Worm (Caenorhabditis elegans) whole organism, early embryonic: ENCODE measurements around the gene cal-7.

Source experiments
- aly-1 ChIP-seq: sonication (generic microtip); optimal IDR thresholded peaks from 2 replicates; lab custom pipeline; 2016; ENCODE audit warnings: missing genetic modification characterization, missing compliant biosample characterization
- ama-1 ChIP-seq: fragments of 150-350 bp; optimal IDR thresholded peaks from 2 replicates; lab custom pipeline; 2014
- flt-1 ChIP-seq: fragments of 200-800 bp; sonication (Bioruptor generic); IDR thresholded peaks from 2 replicates; pipeline ENCODE4 v1.3.6; 2022; ENCODE audit warnings: missing genetic modification characterization, missing compliant biosample characterization
- scrt-1 ChIP-seq: fragments of 200-800 bp; sonication (Bioruptor generic); IDR thresholded peaks from 2 replicates; pipeline ENCODE4 v1.3.6; 2022; ENCODE audit warnings: missing genetic modification characterization, missing compliant biosample characterization
- sea-1 ChIP-seq: fragments of 200-800 bp; sonication (Bioruptor generic); conservative IDR thresholded peaks from 2 replicates; pipeline ENCODE4 v1.3.6; 2022; ENCODE audit warnings: missing genetic modification characterization, missing compliant biosample characterization
- tbx-11 ChIP-seq: fragments of 200-800 bp; sonication (Bioruptor generic); IDR thresholded peaks from 2 replicates; pipeline ENCODE4 v1.3.6; 2022; ENCODE audit warnings: missing genetic modification characterization, missing compliant biosample characterization

DNA sequence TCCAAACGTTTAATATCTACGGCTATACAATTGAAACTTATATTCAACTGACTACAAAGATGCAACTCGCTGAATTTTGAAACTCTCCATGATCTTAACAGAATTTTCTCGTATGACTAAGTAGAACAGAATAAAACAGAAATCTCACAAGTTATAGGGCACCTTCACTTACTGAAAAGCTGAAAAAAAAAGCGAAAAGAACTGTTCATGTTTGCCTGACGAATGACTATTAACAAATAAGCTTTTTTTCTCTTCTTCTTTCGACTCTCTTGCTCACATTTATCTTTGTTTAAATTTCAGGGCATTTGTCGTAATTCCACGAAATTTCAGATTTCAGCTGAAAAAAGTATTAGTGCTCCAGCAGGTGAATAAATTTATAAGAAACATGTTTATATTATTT lies 31.1 kb upstream of the cal-7 start, which contains the start of gene xbx-6:
- TF ChIP-seq ama-1 = no peak
- TF ChIP-seq tbx-11 = no peak
- TF ChIP-seq aly-1 (tag; lab: Kevin White, UChicago) = no peak
- TF ChIP-seq flt-1 = no peak
- no peak for TF ChIP-seq sea-1 (GFP tag; lab: Robert Waterston, UW)
- TF ChIP-seq scrt-1 = no peak
